Worm (Caenorhabditis elegans) whole organism, mixed stage, embryonic: Measurements from ENCODE around the gene sra-11.

Experiments
- mep-1 ChIP-seq: fragments of 150-350 bp; optimal IDR thresholded peaks from 2 replicates; lab custom pipeline; 2017; ENCODE audit warnings: missing biosample characterization, missing genetic modification reagents, missing genetic modification characterization, inconsistent platforms
- nhr-237 ChIP-seq: fragments of 150-350 bp; optimal IDR thresholded peaks from 2 replicates; lab custom pipeline; 2014; ENCODE audit warnings: missing biosample characterization, missing genetic modification characterization
- nhr-28 ChIP-seq: fragments of 150-350 bp; optimal IDR thresholded peaks from 2 replicates; lab custom pipeline; 2014; ENCODE audit warnings: missing biosample characterization, missing genetic modification characterization
- pha-4 ChIP-seq: fragments of 150-350 bp; optimal IDR thresholded peaks from 2 replicates; lab custom pipeline; 2018; ENCODE audit warnings: missing biosample characterization, missing genetic modification reagents, missing genetic modification characterization
- snpc-4 ChIP-seq: fragments of 150-350 bp; optimal IDR thresholded peaks from 2 replicates; lab custom pipeline; 2014; ENCODE audit warnings: missing biosample characterization, missing genetic modification characterization
- unc-62 ChIP-seq: fragments of 150-350 bp; optimal IDR thresholded peaks from 2 replicates; lab custom pipeline; 2014; ENCODE audit warnings: missing biosample characterization, missing genetic modification reagents, missing genetic modification characterization

ce11 chrII:10887097-10887496 is 23.0 kb downstream of the sra-11 start:
- TF ChIP-seq nhr-237 (tag; lab: Kevin White, UChicago), result no peak
- no peak for TF ChIP-seq snpc-4 (tag; lab: Kevin White, UChicago)
- no peak for TF ChIP-seq nhr-28 (tag; lab: Kevin White, UChicago)
- TF ChIP-seq mep-1 (tag; lab: Kevin White, UChicago), result no peak
- no peak for TF ChIP-seq pha-4 (tag; lab: Kevin White, UChicago)
- TF ChIP-seq unc-62 (GFP tag; lab: Kevin White, UChicago), result no peak
